Fruit fly (Drosophila melanogaster) whole organism, embryonic: ENCODE measurements around the gene CG3222.

Source experiments
- CG30403 ChIP-seq: fragments of 200-800 bp; sonication (Bioruptor generic); optimal IDR thresholded peaks from 3 replicates; lab custom pipeline; 2016; ENCODE audit warnings: missing biosample characterization, missing genetic modification characterization
- HLHmδ ChIP-seq: fragments of 200-800 bp; sonication (Bioruptor generic); optimal IDR thresholded peaks from 2 replicates; lab custom pipeline; 2018; ENCODE audit warnings: missing biosample characterization, mild to moderate bottlenecking, missing genetic modification characterization, moderate library complexity
- insv ChIP-seq, 2 experiments: fragments of 200-800 bp; sonication (Bioruptor generic); optimal IDR thresholded peaks; 3 replicates each; lab custom pipeline; 2016 to 2018; ENCODE audit warnings: missing biosample characterization in 2 of 2, missing genetic modification characterization in 2 of 2
- nerfin-1 ChIP-seq: fragments of 200-800 bp; sonication (Bioruptor generic); optimal IDR thresholded peaks from 3 replicates; lab custom pipeline; 2019; ENCODE audit warnings: missing biosample characterization, mild to moderate bottlenecking, missing genetic modification characterization, moderate library complexity

DNA sequence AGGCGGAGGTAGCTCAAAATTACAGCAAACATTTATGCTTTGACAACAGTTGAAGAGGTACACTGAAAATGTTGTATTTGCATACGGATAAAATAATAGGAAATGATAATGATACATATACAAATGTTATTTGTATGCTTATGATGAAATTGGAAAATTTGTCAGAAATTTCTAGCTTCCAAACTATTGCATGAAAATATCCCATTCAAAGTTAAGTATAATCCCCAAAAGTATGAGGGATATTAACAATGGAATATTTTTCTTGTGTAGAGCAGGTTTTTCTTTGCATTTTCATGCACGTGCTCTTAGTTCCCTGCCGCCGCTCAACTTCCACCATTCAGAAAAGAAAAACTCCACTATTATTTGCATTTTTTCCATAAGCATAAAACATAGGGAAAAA lies 43.8 kb upstream of the CG3222 start:
- TF ChIP-seq HLHmδ (GFP tag; lab: Kevin White, UChicago) (no peak), insv (GFP tag; optimal IDR thresholded peaks at IDR 0.05; lab: Kevin White, UChicago) (no peak), nerfin-1 (no peak), CG30403 (GFP tag; lab: Kevin White, UChicago) (no peak)
